Fruit fly (Drosophila melanogaster) whole organism, wandering third instar larva: Measurements from ENCODE around the gene Atg3.

Source experiments
- Abd-B ChIP-seq: fragments of >200 bp; optimal IDR thresholded peaks from 2 replicates; lab custom pipeline; 2017; ENCODE audit warnings: missing biosample characterization, missing genetic modification characterization
- HLH106 ChIP-seq: fragments of 200-800 bp; optimal IDR thresholded peaks from 3 replicates; lab custom pipeline; 2019; ENCODE audit warnings: missing biosample characterization, mild to moderate bottlenecking, missing genetic modification characterization, moderate library complexity
- h ChIP-seq: fragments of 200-800 bp; sonication (Bioruptor generic); optimal IDR thresholded peaks from 3 replicates; lab custom pipeline; 2016; ENCODE audit warnings: missing biosample characterization, mild to moderate bottlenecking, missing genetic modification characterization
- tai ChIP-seq: sonication (Bioruptor generic); optimal IDR thresholded peaks from 2 replicates; lab custom pipeline; 2016; ENCODE audit warnings: missing biosample characterization, missing genetic modification characterization
- usp ChIP-seq: fragments of >200 bp; optimal IDR thresholded peaks from 2 replicates; lab custom pipeline; 2017; ENCODE audit warnings: missing biosample characterization, missing genetic modification characterization

dm6 chr3L:18743679-18744078 is 4.8 kb upstream of the Atg3 start:
- TF ChIP-seq usp (GFP tag; lab: Kevin White, UChicago): no peak
- no peak for TF ChIP-seq Abd-B (GFP tag; lab: Kevin White, UChicago)
- TF ChIP-seq HLH106 (tag; lab: Kevin White, UChicago): no peak
- no peak for TF ChIP-seq h (GFP tag; lab: Kevin White, UChicago)
- no peak for TF ChIP-seq tai (GFP tag; lab: Kevin White, UChicago)
